Fruit fly (Drosophila melanogaster) whole organism: ENCODE data around the gene tinc.

Experiments
- CG8478 ChIP-seq: fragments of >200 bp; optimal IDR thresholded peaks from 2 replicates; lab custom pipeline; 2018; ENCODE audit warnings: inconsistent platforms
- Dll ChIP-seq: fragments of >200 bp; optimal IDR thresholded peaks from 2 replicates; lab custom pipeline; 2017
- EcR ChIP-seq, 2 experiments: fragments of >200 bp; optimal IDR thresholded peaks; 2 replicates each; lab custom pipeline; 2017; ENCODE audit warnings: missing biosample characterization in 2 of 2, missing genetic modification characterization in 2 of 2, missing genetic modification reagents in 2 of 2
- pan ChIP-seq: fragments of >200 bp; optimal IDR thresholded peaks from 2 replicates; lab custom pipeline; 2017
- psq ChIP-seq: fragments of >200 bp; optimal IDR thresholded peaks from 2 replicates; lab custom pipeline; 2017
- usp ChIP-seq: fragments of >200 bp; optimal IDR thresholded peaks from 2 replicates; lab custom pipeline; 2017; ENCODE audit warnings: missing biosample characterization, missing genetic modification characterization, mixed read lengths

The tinc gene

dm6 chr3R:17861878-17862662 lies 50.7 kb downstream of the tinc start:
- TF ChIP-seq usp (GFP tag; lab: Kevin White, UChicago): no peak

DNA sequence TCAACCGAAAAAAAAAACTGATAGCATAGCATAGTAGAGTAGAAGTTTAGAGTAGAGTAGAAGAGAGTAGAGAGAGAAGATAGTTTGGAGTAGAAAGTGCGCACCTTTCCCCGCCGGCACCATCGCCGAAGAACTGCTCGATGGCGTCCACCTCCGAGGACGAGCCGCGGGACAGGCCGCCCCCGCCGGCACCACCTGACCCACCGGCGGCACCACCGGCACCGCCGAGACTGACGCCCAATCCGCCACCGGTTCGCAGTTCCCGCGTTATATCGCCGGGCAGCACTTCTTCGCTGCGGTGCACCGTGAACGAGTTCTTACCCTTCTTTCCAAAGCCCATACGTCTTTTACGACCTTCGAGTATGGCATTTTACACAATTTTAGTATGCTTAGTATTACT lies 69.7 kb downstream of the tinc start:
- no peak for TF ChIP-seq Dll
- no peak for TF ChIP-seq usp (GFP tag; lab: Kevin White, UChicago)
- no peak for TF ChIP-seq psq
- no peak for TF ChIP-seq CG8478 (lab: Kevin White, UChicago)
- TF ChIP-seq pan: no peak
- no peak for TF ChIP-seq EcR (GFP tag; optimal IDR thresholded peaks at IDR 0.05; lab: Kevin White, UChicago)

DNA sequence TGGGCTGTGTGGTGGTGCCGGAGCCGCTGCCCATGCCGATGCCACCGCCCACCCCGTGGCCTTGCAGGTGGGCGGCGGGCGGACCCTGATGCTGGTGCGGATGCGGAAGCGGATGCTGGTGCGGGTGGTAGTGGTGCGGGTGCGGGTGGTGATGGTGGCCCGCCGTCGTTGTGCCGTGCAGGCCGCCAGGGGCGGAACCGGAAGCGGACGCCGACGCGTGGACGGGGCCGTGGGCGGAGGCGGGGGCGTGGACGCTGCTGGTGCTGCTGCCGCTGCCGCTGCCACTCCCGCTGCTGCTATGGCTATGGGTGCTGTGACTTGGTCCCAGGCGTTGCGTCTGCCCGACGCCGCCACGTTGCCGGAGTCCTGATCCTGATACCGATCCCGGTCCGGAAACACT lies 79.7 kb downstream of the tinc start:
- TF ChIP-seq usp (GFP tag; lab: Kevin White, UChicago) (no peak), CG8478 (lab: Kevin White, UChicago) (no peak), psq (no peak), EcR (GFP tag; optimal IDR thresholded peaks at IDR 0.05; lab: Kevin White, UChicago) (no peak), pan (no peak)

DNA sequence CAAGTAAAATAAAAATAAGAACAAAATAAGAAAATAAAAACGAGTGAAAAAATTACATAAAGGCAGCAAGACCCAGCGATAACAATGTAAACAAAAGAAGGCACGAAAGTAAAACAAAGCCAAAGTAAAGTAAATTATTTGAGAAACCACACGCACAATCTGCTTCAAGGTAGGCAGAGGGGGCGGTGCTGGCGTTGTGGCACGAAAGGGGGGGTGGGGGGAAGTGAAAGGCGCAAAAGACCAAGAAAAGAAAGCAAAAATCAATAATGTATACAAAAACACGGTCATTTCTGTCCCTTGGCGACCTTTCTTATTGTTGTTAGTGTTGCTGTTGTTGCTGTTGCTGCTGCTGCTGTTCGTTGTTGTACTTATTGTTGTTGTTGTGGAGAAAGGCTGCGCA lies 85.9 kb downstream of the tinc start:
- TF ChIP-seq Dll (no peak), pan (no peak), usp (GFP tag; lab: Kevin White, UChicago) (no peak), EcR (GFP tag; optimal IDR thresholded peaks at IDR 0.05; lab: Kevin White, UChicago) (no peak), CG8478 (lab: Kevin White, UChicago) (no peak), psq (no peak)

- TF ChIP-seq Dll: no peak
- no peak for TF ChIP-seq usp (GFP tag; lab: Kevin White, UChicago)
- no peak for TF ChIP-seq EcR (GFP tag; optimal IDR thresholded peaks at IDR 0.05; lab: Kevin White, UChicago)
- no peak for TF ChIP-seq CG8478 (lab: Kevin White, UChicago)
- TF ChIP-seq pan: no peak
- no peak for TF ChIP-seq psq
These were observed 86.5 kb downstream of the tinc start for dm6 chr3R:17897879-17898278.

DNA sequence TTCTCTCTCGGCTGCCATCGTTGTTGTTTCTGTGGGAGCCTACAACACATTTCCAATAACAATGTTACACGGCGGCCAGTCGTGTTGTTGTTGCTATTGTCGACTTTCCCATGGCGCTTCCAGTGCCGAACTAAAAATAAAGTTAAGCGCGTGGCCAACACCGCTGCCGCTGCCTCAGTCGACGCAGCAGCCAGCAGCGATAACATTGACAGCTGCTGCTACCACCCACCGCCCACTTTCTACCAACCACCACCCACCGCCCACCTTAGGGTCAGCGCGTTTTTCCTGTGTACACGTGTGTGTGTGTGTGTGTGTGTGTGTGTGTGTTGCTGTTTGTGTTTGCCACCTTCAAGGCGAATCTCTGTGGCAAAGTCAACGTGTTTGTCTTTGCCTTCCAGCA lies 89.7 kb downstream of the tinc start:
- TF ChIP-seq EcR (GFP tag; optimal IDR thresholded peaks at IDR 0.05; lab: Kevin White, UChicago): no peak
- TF ChIP-seq Dll: no peak
- no peak for TF ChIP-seq psq
- TF ChIP-seq usp (GFP tag; lab: Kevin White, UChicago): no peak
- TF ChIP-seq CG8478 (lab: Kevin White, UChicago): no peak
- TF ChIP-seq pan: no peak

DNA sequence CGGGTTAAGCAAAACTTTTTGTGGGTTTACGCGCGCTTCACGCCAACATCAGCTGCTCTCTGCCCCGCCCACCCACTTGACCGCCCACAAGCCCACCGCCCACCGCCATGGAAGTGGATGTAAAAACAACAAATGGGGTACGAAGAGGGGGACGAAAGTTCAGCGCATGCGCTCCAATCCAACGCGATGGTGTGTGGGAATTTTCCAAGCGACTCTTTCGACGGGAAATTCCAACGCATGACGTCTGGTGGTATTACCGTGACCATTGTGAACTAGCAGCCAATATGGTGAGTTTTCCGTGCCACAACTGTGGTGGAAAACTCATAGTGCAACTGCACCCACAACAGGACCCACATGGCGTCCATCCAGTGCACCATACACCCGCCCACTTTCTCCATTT lies 90.9 kb downstream of the tinc start:
- no peak for TF ChIP-seq CG8478 (lab: Kevin White, UChicago)

DNA sequence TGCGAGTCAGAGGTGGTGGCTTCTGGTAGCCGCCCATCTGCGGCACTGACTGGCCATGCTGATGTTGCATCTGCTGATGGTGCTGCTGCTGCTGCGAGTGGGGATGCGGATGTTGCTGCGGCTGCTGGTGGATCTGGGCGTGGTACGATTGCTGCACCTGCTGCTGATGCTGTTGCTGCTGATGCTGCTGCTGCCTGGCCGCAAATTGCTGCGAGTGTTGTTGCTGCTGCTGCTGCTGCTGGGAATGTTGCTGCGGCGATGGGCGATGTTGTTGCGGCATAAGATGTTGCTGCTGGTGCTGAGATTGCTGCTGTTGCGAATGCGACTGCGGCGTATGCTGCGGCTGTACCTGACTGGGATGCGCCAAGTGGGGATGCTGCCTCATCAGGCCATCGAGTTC lies 93.8 kb downstream of the tinc start:
- TF ChIP-seq usp (GFP tag; lab: Kevin White, UChicago) (no peak), CG8478 (lab: Kevin White, UChicago) (no peak), EcR (GFP tag; optimal IDR thresholded peaks at IDR 0.05; lab: Kevin White, UChicago) (no peak), pan (no peak), Dll (no peak), psq (no peak)

- TF ChIP-seq pan (no peak), psq (no peak), CG8478 (lab: Kevin White, UChicago) (no peak), Dll (no peak), EcR (GFP tag; optimal IDR thresholded peaks at IDR 0.05; lab: Kevin White, UChicago) (no peak), usp (GFP tag; lab: Kevin White, UChicago) (no peak)
These were observed 94.8 kb downstream of the tinc start, which contains the start of gene CG12347 for dm6 chr3R:17906145-17906544. Gene CG12347, plus strand, starts transcription at chr3R:17906445.

DNA sequence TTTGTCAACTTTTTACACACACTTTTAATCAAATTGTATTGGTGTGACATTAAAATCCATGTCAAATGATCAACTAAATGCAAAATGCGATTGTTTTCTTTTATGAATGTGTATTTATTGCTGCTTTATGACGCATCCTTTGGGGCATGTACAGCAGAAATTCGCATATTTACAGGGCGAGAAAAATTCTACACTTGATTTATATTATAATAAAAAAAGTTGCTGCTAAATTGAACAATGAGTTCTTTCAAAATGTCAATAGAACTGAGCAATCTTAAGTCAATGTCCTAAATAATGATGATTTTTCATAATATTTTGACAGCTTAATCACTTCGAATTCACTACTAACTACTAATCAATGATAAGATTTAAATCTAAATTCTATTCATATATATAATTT lies 99.7 kb downstream of the tinc start, which contains the start of gene CG43445:
TSS of gene CG43445 (plus strand) at position 301 of the 400 bp plus-strand sequence.
- no peak for TF ChIP-seq Dll
- no peak for TF ChIP-seq EcR (GFP tag; optimal IDR thresholded peaks at IDR 0.05; lab: Kevin White, UChicago)
- TF ChIP-seq pan: no peak
- TF ChIP-seq usp (GFP tag; lab: Kevin White, UChicago): no peak
- no peak for TF ChIP-seq psq
- no peak for TF ChIP-seq CG8478 (lab: Kevin White, UChicago)

- TF ChIP-seq pan (no peak), EcR (GFP tag; optimal IDR thresholded peaks at IDR 0.05; lab: Kevin White, UChicago) (no peak), CG8478 (lab: Kevin White, UChicago) (no peak), usp (GFP tag; lab: Kevin White, UChicago) (no peak), Dll (no peak)
These were observed 105.1 kb downstream of the tinc start, which contains the start of gene Rim for dm6 chr3R:17916478-17916877. Gene Rim, minus strand, starts transcription at chr3R:17916578.

DNA sequence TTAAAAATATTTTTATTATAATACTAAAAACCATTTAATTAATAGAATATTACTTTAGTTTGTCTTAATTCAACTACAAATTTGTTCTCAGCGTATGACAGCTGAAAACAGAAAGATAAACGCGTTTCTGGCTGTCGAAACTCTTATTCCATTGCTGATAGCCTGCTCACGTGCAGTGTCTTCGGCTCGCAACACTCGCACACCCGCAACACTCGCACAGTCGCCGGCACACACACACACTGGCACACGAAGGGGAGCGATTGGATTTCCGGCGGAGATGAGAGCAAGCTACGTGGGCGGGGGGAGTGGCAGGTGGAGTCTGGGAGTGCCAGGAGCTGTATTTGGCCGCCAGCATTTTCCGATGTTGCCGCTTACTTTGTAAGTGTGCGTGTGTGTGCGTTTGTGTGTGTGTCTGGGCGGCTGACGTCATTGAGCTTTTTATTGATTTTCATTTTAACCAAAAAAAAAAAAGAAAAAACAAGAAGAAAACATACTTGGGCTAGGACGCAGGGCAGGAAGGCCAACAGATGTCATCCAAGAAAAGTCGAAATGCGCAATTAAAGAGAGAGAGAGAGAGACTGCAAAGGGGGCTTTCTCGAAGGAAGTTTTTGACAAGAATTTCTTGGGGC lies 106.6 kb downstream of the tinc start:
- no peak for TF ChIP-seq pan
- TF ChIP-seq Dll: no peak
- no peak for TF ChIP-seq CG8478 (lab: Kevin White, UChicago)
- no peak for TF ChIP-seq EcR (GFP tag; optimal IDR thresholded peaks at IDR 0.05; lab: Kevin White, UChicago)
- no peak for TF ChIP-seq usp (GFP tag; lab: Kevin White, UChicago)
- no peak for TF ChIP-seq psq
